Worm (Caenorhabditis elegans): ENCODE measurements around the gene ceh-10.

DNA sequence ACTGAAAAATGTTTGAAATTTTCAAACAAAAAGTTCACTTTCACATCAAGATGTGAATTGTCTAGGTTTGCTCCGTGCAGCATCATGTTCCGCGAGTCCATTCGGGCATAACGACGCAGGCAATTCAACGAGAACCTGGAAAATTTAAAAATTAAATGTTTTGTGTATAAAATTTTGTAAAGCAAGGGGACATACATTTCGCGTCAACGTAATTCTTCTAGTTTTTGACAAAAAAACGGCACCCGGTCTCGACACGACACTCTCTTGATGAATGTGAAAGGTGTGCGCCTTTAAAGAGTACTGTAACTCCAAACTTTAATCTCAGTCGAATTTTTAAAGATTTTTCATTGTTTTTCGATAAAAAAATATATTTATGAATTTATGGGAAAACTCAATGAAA, 35.2 kb downstream of the ceh-10 start, which contains the start of gene R12B2.6:
- TF ChIP-seq dmd-9 (GFP tag; IDR thresholded peaks at IDR 0.05) (no peak), rbr-2 (tag; optimal IDR thresholded peaks at IDR 0.05) (no peak), ceh-62 (tag; optimal IDR thresholded peaks at IDR 0.05) (no peak), mes-2 (tag; optimal IDR thresholded peaks at IDR 0.05; ENCODE audit: poor library complexity, severe bottlenecking) (no peak), ces-1 (GFP tag; optimal IDR thresholded peaks at IDR 0.05) (no peak), snpc-4 (tag; optimal IDR thresholded peaks at IDR 0.05) (no peak), F44E2.7 (GFP tag; IDR thresholded peaks at IDR 0.05) (no peak), aly-2 (tag; optimal IDR thresholded peaks at IDR 0.05) (no peak), ceh-28 (tag; optimal IDR thresholded peaks at IDR 0.05) (no peak), zfp-3 (GFP tag; conservative IDR thresholded peaks at IDR 0.05) (no peak)
